Worm (Caenorhabditis elegans) whole organism, L1 larva: ENCODE measurements around the gene oac-51.

ENCODE experiments used
- C16A3.4 ChIP-seq: fragments of 150-350 bp; optimal IDR thresholded peaks from 2 replicates; lab custom pipeline; 2014; ENCODE audit warnings: missing biosample characterization, missing genetic modification characterization
- C34B4.2 ChIP-seq: sonication (generic microtip); optimal IDR thresholded peaks from 2 replicates; lab custom pipeline; 2017; ENCODE audit warnings: mild to moderate bottlenecking, missing genetic modification characterization, missing compliant biosample characterization
- Y116A8C.19 ChIP-seq: sonication (generic microtip); optimal IDR thresholded peaks from 2 replicates; lab custom pipeline; 2016; ENCODE audit warnings: missing compliant biosample characterization, missing genetic modification characterization, borderline replicate concordance
- aly-2 ChIP-seq: fragments of 150-350 bp; optimal IDR thresholded peaks from 2 replicates; lab custom pipeline; 2014; ENCODE audit warnings: missing biosample characterization, missing genetic modification characterization
- blmp-1 ChIP-seq: fragments of 150-350 bp; optimal IDR thresholded peaks from 2 replicates; lab custom pipeline; 2014; ENCODE audit warnings: missing biosample characterization, missing genetic modification characterization
- ceh-8 ChIP-seq: fragments of 200-800 bp; sonication (Bioruptor generic); optimal IDR thresholded peaks from 2 replicates; lab custom pipeline; 2018; ENCODE audit warnings: mild to moderate bottlenecking, missing genetic modification characterization, moderate library complexity, missing compliant biosample characterization
- ceh-82 ChIP-seq, 3 experiments: fragments of 150-350 bp in 1 of 3; sonication (generic microtip) in 2 of 3; optimal IDR thresholded peaks; 2 replicates each; lab custom pipeline; 2014 to 2017; ENCODE audit warnings: missing biosample characterization in 3 of 3, missing genetic modification characterization in 3 of 3
- ces-1 ChIP-seq: fragments of 150-350 bp; optimal IDR thresholded peaks from 2 replicates; lab custom pipeline; 2014; ENCODE audit warnings: missing biosample characterization, missing genetic modification reagents, missing genetic modification characterization
- efl-1 ChIP-seq, 4 experiments: fragments of 150-350 bp; optimal IDR thresholded peaks in 3 of 4; peaks in 1 of 4; 1 replicate in 1 of 4; 2 replicates in 3 of 4; lab custom pipeline; 2014; ENCODE audit warnings: missing biosample characterization in 2 of 4, missing genetic modification characterization in 2 of 4, missing genetic modification reagents in 2 of 4
- efl-3 ChIP-seq: fragments of 200-800 bp; sonication (Bioruptor generic); optimal IDR thresholded peaks from 2 replicates; lab custom pipeline; 2018; ENCODE audit warnings: mild to moderate bottlenecking, missing genetic modification characterization, missing compliant biosample characterization
- egl-13 ChIP-seq: sonication (generic microtip); optimal IDR thresholded peaks from 2 replicates; lab custom pipeline; 2016; ENCODE audit warnings: missing genotype, missing genetic modification reagents, missing genetic modification characterization, missing compliant biosample characterization
- egl-27 ChIP-seq, 2 experiments: fragments of 150-350 bp in 1 of 2; sonication (generic microtip); optimal IDR thresholded peaks; 3 replicates each; lab custom pipeline; 2017 to 2018; ENCODE audit warnings: missing biosample characterization in 2 of 2, missing genetic modification characterization in 2 of 2, missing genetic modification reagents in 2 of 2
- elt-2 ChIP-seq: sonication (generic microtip); optimal IDR thresholded peaks from 2 replicates; lab custom pipeline; 2016; ENCODE audit warnings: missing genetic modification characterization, mild to moderate bottlenecking, inconsistent platforms, missing compliant biosample characterization, missing genetic modification reagents
- fos-1 ChIP-seq: fragments of 150-350 bp; optimal IDR thresholded peaks from 2 replicates; lab custom pipeline; 2014; ENCODE audit warnings: missing biosample characterization, missing genetic modification characterization
- hlh-4 ChIP-seq: sonication (generic microtip); optimal IDR thresholded peaks from 2 replicates; lab custom pipeline; 2016; ENCODE audit warnings: mild to moderate bottlenecking, missing genetic modification characterization, missing compliant biosample characterization
- hpl-2 ChIP-seq: fragments of 150-350 bp; optimal IDR thresholded peaks from 2 replicates; lab custom pipeline; 2014; ENCODE audit warnings: missing biosample characterization, missing genetic modification reagents, missing genetic modification characterization
- irx-1 ChIP-seq: sonication (generic microtip); optimal IDR thresholded peaks from 2 replicates; lab custom pipeline; 2016; ENCODE audit warnings: missing genetic modification characterization, missing compliant biosample characterization
- lin-14 ChIP-seq: fragments of 200-800 bp; sonication (Bioruptor generic); optimal IDR thresholded peaks from 2 replicates; lab custom pipeline; 2018; ENCODE audit warnings: mild to moderate bottlenecking, missing genetic modification characterization, moderate library complexity, missing compliant biosample characterization
- lin-15B ChIP-seq: fragments of 150-350 bp; sonication (generic microtip); optimal IDR thresholded peaks from 3 replicates; lab custom pipeline; 2014; ENCODE audit warnings: missing biosample characterization, missing genetic modification characterization
- lin-39 ChIP-seq: fragments of 150-350 bp; optimal IDR thresholded peaks from 2 replicates; lab custom pipeline; 2014; ENCODE audit warnings: missing biosample characterization, missing genetic modification reagents, missing genetic modification characterization
- lsy-2 ChIP-seq, 2 experiments: fragments of 150-350 bp; optimal IDR thresholded peaks; 2 replicates each; lab custom pipeline; 2014; ENCODE audit warnings: missing biosample characterization in 2 of 2, missing genetic modification characterization in 2 of 2
- mab-9 ChIP-seq: fragments of 200-800 bp; sonication (Bioruptor generic); IDR thresholded peaks from 2 replicates; pipeline ENCODE4 v1.3.6; 2022; ENCODE audit warnings: missing genetic modification reagents, missing genetic modification characterization, missing compliant biosample characterization
- mdl-1 ChIP-seq, 2 experiments: fragments of 150-350 bp; optimal IDR thresholded peaks; 2 replicates each; lab custom pipeline; 2014 to 2017; ENCODE audit warnings: missing biosample characterization in 2 of 2, missing genetic modification characterization in 2 of 2, inconsistent platforms in 1 of 2
- mef-2 ChIP-seq: fragments of 150-350 bp; optimal IDR thresholded peaks from 2 replicates; lab custom pipeline; 2014; ENCODE audit warnings: missing biosample characterization, missing genetic modification characterization
- mep-1 ChIP-seq: fragments of 150-350 bp; optimal IDR thresholded peaks from 2 replicates; lab custom pipeline; 2014; ENCODE audit warnings: missing biosample characterization, missing genetic modification characterization
- nhr-11 ChIP-seq: fragments of 150-350 bp; optimal IDR thresholded peaks from 2 replicates; lab custom pipeline; 2014; ENCODE audit warnings: missing biosample characterization, missing genetic modification characterization
- nhr-12 ChIP-seq: sonication (generic microtip); optimal IDR thresholded peaks from 2 replicates; lab custom pipeline; 2017; ENCODE audit warnings: missing biosample characterization, missing genetic modification characterization
- nhr-20 ChIP-seq: sonication (generic microtip); optimal IDR thresholded peaks from 2 replicates; lab custom pipeline; 2016; ENCODE audit warnings: mild to moderate bottlenecking, missing genetic modification characterization, missing compliant biosample characterization
- nhr-237 ChIP-seq: fragments of 150-350 bp; optimal IDR thresholded peaks from 2 replicates; lab custom pipeline; 2014; ENCODE audit warnings: missing biosample characterization, missing genetic modification characterization
- nhr-47 ChIP-seq: sonication (generic microtip); optimal IDR thresholded peaks from 2 replicates; lab custom pipeline; 2016; ENCODE audit warnings: mild to moderate bottlenecking, missing genetic modification characterization, moderate library complexity, missing compliant biosample characterization
- nhr-71 ChIP-seq: sonication (generic microtip); optimal IDR thresholded peaks from 2 replicates; lab custom pipeline; 2016; ENCODE audit warnings: mild to moderate bottlenecking, missing genetic modification characterization, moderate library complexity, missing compliant biosample characterization
- nhr-77 ChIP-seq: fragments of 150-350 bp; optimal IDR thresholded peaks from 2 replicates; lab custom pipeline; 2014; ENCODE audit warnings: missing biosample characterization, missing genetic modification characterization
- nhr-85 ChIP-seq: sonication (generic microtip); peaks from one replicate; lab custom pipeline; 2016; ENCODE audit warnings: missing genetic modification characterization, inconsistent platforms, missing compliant biosample characterization
- nhr-90 ChIP-seq: sonication (generic microtip); optimal IDR thresholded peaks from 2 replicates; lab custom pipeline; 2016; ENCODE audit warnings: mild to moderate bottlenecking, missing genetic modification characterization, missing compliant biosample characterization; ENCODE audit not compliant: poor library complexity
- pax-3 ChIP-seq: fragments of 200-800 bp; sonication (Bioruptor generic); optimal IDR thresholded peaks from 2 replicates; lab custom pipeline; 2018; ENCODE audit warnings: mild to moderate bottlenecking, missing genetic modification characterization, moderate library complexity, missing compliant biosample characterization
- sup-37 ChIP-seq: fragments of 200-800 bp; sonication (Bioruptor generic); optimal IDR thresholded peaks from 2 replicates; lab custom pipeline; 2018; ENCODE audit warnings: mild to moderate bottlenecking, missing genetic modification characterization, missing compliant biosample characterization
- tlp-1 ChIP-seq: fragments of 150-350 bp; optimal IDR thresholded peaks from 2 replicates; lab custom pipeline; 2014; ENCODE audit warnings: missing biosample characterization, missing genetic modification characterization
- unc-62 ChIP-seq: fragments of 150-350 bp; optimal IDR thresholded peaks from 2 replicates; lab custom pipeline; 2014; ENCODE audit warnings: missing biosample characterization, missing genetic modification reagents, missing genetic modification characterization
- unc-98 ChIP-seq: fragments of 200-800 bp; sonication (Bioruptor generic); IDR thresholded peaks from 2 replicates; pipeline ENCODE4 v1.3.6; 2022; ENCODE audit warnings: missing genetic modification characterization, missing compliant biosample characterization
- vab-15 ChIP-seq: sonication (generic microtip); optimal IDR thresholded peaks from 2 replicates; lab custom pipeline; 2017; ENCODE audit warnings: missing genotype, mild to moderate bottlenecking, missing genetic modification characterization, missing compliant biosample characterization
- xbp-1 ChIP-seq: sonication (generic microtip); optimal IDR thresholded peaks from 2 replicates; lab custom pipeline; 2016; ENCODE audit warnings: missing genetic modification characterization, missing compliant biosample characterization
- zag-1 ChIP-seq: fragments of 150-350 bp; optimal IDR thresholded peaks from 2 replicates; lab custom pipeline; 2014; ENCODE audit warnings: missing biosample characterization, missing genetic modification characterization
- zip-4 ChIP-seq: fragments of 200-800 bp; sonication (Bioruptor generic); optimal IDR thresholded peaks from 2 replicates; lab custom pipeline; 2018; ENCODE audit warnings: mild to moderate bottlenecking, missing genetic modification characterization, moderate library complexity, missing compliant biosample characterization
- ztf-4 ChIP-seq: fragments of 150-350 bp; optimal IDR thresholded peaks from 2 replicates; lab custom pipeline; 2014; ENCODE audit warnings: missing biosample characterization, missing genetic modification characterization

Gene oac-51

DNA sequence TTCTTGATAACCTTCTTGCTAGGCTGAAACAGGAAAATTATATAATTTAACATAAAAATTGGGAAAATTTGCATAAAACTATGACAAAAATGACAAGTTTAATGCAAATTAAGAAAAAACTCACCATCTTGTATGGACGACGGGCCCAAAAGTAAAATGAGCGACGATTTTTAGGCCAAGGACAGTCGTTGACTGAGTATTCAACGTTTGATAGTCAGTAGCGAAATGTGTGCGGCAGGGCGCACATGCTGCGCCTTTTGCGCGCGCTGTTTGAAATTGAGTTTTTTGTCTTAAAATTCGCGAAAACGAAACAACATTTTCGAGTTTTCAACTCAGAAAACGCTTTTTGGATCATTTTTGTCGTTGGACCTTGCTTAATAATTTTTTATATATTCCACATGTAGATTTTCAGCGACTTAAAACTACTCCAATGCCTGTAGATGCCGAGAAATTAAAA is 53.9 kb downstream of the oac-51 start, which contains the start of the genes rpl-7A and set-21 (continued):
- peak; percentile 92 for TF ChIP-seq mab-9 (GFP tag; lab: Robert Waterston, UW)
- TF ChIP-seq mef-2: no peak
- TF ChIP-seq vab-15 (tag; lab: Kevin White, UChicago): peak; percentile 81
- no peak for TF ChIP-seq tlp-1
- TF ChIP-seq mep-1 (tag; lab: Kevin White, UChicago): peak; percentile 87
- peak; percentile 81 for TF ChIP-seq ceh-8
- TF ChIP-seq ces-1: no peak
- peak; percentile 98 for TF ChIP-seq nhr-71 (tag; lab: Kevin White, UChicago)
- TF ChIP-seq zip-4 (GFP tag; lab: Kevin White, UChicago): peak; percentile 88
- peak; percentile 88 for TF ChIP-seq elt-2
- peak; percentile 98 for TF ChIP-seq nhr-47 (tag; lab: Kevin White, UChicago)
- TF ChIP-seq irx-1 (tag; lab: Kevin White, UChicago): peak; percentile 92
- peak; percentile 75 for TF ChIP-seq fos-1 (tag; lab: Kevin White, UChicago)
- peak; percentile 60 for TF ChIP-seq hpl-2 (GFP tag; lab: Kevin White, UChicago)
- peak; percentile 95 for TF ChIP-seq pax-3 (tag; lab: Kevin White, UChicago)
- TF ChIP-seq nhr-237 (tag; lab: Kevin White, UChicago): peak; percentile 66
- no peak for TF ChIP-seq nhr-12 (tag; lab: Kevin White, UChicago)
- TF ChIP-seq unc-98: peak; percentile 93
- peak; percentile 96 for TF ChIP-seq nhr-90 (tag; lab: Kevin White, UChicago)
- no peak for TF ChIP-seq zag-1 (tag; lab: Kevin White, UChicago)
- TF ChIP-seq ceh-82 (tag; optimal IDR thresholded peaks at IDR 0.05; lab: Kevin White, UChicago): peak; percentile 84 to 94 (median 90)
- peak; percentile 94 to 98 for TF ChIP-seq efl-1 (optimal IDR thresholded peaks at IDR 0.05; lab: Kevin White, UChicago)
- peak; percentile 93 to 100 for TF ChIP-seq efl-1 (GFP tag; optimal IDR thresholded peaks at IDR 0.05 in 1 of 2; lab: Kevin White, UChicago)
- TF ChIP-seq Y116A8C.19 (tag; lab: Kevin White, UChicago): no peak
- peak; percentile 92 for TF ChIP-seq lin-15B
- no peak for TF ChIP-seq unc-62 (GFP tag; lab: Kevin White, UChicago)
- TF ChIP-seq hlh-4 (tag; lab: Kevin White, UChicago): no peak
- TF ChIP-seq efl-3 (GFP tag; lab: Kevin White, UChicago): no peak
- TF ChIP-seq lin-14: peak; percentile 97
- peak; percentile 26 for TF ChIP-seq lin-39
- peak in 1 of 2 experiments; percentile 67 for TF ChIP-seq mdl-1 (tag; optimal IDR thresholded peaks at IDR 0.05; lab: Kevin White, UChicago)
- TF ChIP-seq blmp-1 (tag; lab: Kevin White, UChicago): peak; percentile 53
- TF ChIP-seq sup-37 (GFP tag; lab: Kevin White, UChicago): peak; percentile 83
- TF ChIP-seq aly-2 (tag; lab: Kevin White, UChicago): peak; percentile 85
- TF ChIP-seq nhr-20 (tag; lab: Kevin White, UChicago): peak; percentile 95
- peak; percentile 80 for TF ChIP-seq C34B4.2 (tag; lab: Kevin White, UChicago)
- TF ChIP-seq nhr-77 (tag; lab: Kevin White, UChicago): peak; percentile 86
- TF ChIP-seq egl-27 (tag; optimal IDR thresholded peaks at IDR 0.05; lab: Kevin White, UChicago): peak in 1 of 2 experiments; percentile 49
- TF ChIP-seq lsy-2 (tag; optimal IDR thresholded peaks at IDR 0.05; lab: Kevin White, UChicago): peak; percentile 94 to 95
- peak; percentile 97 for TF ChIP-seq xbp-1 (tag; lab: Kevin White, UChicago)
- peak; percentile 89 for TF ChIP-seq ztf-4 (tag; lab: Kevin White, UChicago)
- TF ChIP-seq egl-13: peak; percentile 92
- TF ChIP-seq nhr-85 (tag; lab: Kevin White, UChicago): peak; percentile 98
- peak; percentile 65 for TF ChIP-seq nhr-11 (tag; lab: Kevin White, UChicago)
- TF ChIP-seq C16A3.4 (tag; lab: Kevin White, UChicago): peak; percentile 91
